Fruit fly (Drosophila melanogaster) whole organism, embryonic: ENCODE results near the gene zyd.

ENCODE experiments used
- Aef1 ChIP-seq: fragments of 200-800 bp; sonication (Bioruptor generic); IDR thresholded peaks from 3 replicates; pipeline ENCODE4 v1.3.6; 2022; ENCODE audit warnings: missing biosample characterization, missing genetic modification characterization
- B-H2 ChIP-seq: fragments of 200-800 bp; sonication (Bioruptor generic); optimal IDR thresholded peaks from 2 replicates; lab custom pipeline; 2018; ENCODE audit warnings: missing biosample characterization, mild to moderate bottlenecking, missing genetic modification characterization
- CG10366 ChIP-seq: fragments of 200-800 bp; sonication (Bioruptor generic); IDR thresholded peaks from 2 replicates; pipeline ENCODE4 v1.3.6; 2022; ENCODE audit warnings: missing biosample characterization, missing genetic modification characterization
- CG11085 ChIP-seq: fragments of 200-800 bp; sonication (Bioruptor generic); IDR thresholded peaks from 2 replicates; pipeline ENCODE4 v1.3.6; 2022; ENCODE audit warnings: missing biosample characterization, missing genetic modification characterization
- CG12155 ChIP-seq: fragments of 200-800 bp; sonication (Bioruptor generic); optimal IDR thresholded peaks from 3 replicates; lab custom pipeline; 2016; ENCODE audit warnings: missing biosample characterization, missing genetic modification characterization
- CG12769 ChIP-seq: fragments of 200-800 bp; sonication (Bioruptor generic); optimal IDR thresholded peaks from 2 replicates; lab custom pipeline; 2019; ENCODE audit warnings: missing biosample characterization, mild to moderate bottlenecking, missing genetic modification characterization, moderate library complexity
- CG16779 ChIP-seq: fragments of 200-800 bp; sonication (Bioruptor generic); IDR thresholded peaks from 2 replicates; pipeline ENCODE4 v1.3.6; 2022; ENCODE audit warnings: missing biosample characterization, missing genetic modification characterization
- CG17612 ChIP-seq: fragments of 200-800 bp; sonication (Bioruptor generic); IDR thresholded peaks from 2 replicates; pipeline ENCODE4 v1.3.6; 2022; ENCODE audit warnings: missing biosample characterization, missing genetic modification characterization
- CG1792 ChIP-seq: fragments of 200-800 bp; sonication (Bioruptor generic); optimal IDR thresholded peaks from 2 replicates; lab custom pipeline; 2016; ENCODE audit warnings: missing biosample characterization, missing genetic modification characterization
- CG18599 ChIP-seq: fragments of 200-800 bp; sonication (Bioruptor generic); optimal IDR thresholded peaks from 3 replicates; lab custom pipeline; 2017; ENCODE audit warnings: missing biosample characterization, missing genetic modification characterization, mild to moderate bottlenecking, moderate library complexity, missing genetic modification reagents
- CG31441 ChIP-seq: fragments of 200-800 bp; sonication (Bioruptor generic); IDR thresholded peaks from 2 replicates; pipeline ENCODE4 v1.3.6; 2022; ENCODE audit warnings: missing biosample characterization, missing genetic modification characterization
- CG3281 ChIP-seq: fragments of 200-800 bp; sonication (Bioruptor generic); optimal IDR thresholded peaks from 3 replicates; lab custom pipeline; 2017; ENCODE audit warnings: missing biosample characterization, mild to moderate bottlenecking, missing genetic modification characterization
- CG4328 ChIP-seq: fragments of 200-800 bp; sonication (Bioruptor generic); optimal IDR thresholded peaks from 3 replicates; lab custom pipeline; 2017; ENCODE audit warnings: missing biosample characterization, missing genetic modification reagents, missing genetic modification characterization
- CG6272 ChIP-seq: fragments of 200-800 bp; sonication (Bioruptor generic); IDR thresholded peaks from 2 replicates; pipeline ENCODE4 v1.3.6; 2022; ENCODE audit warnings: missing biosample characterization, missing genetic modification characterization
- CG6791 ChIP-seq: fragments of 200-800 bp; sonication (Bioruptor generic); IDR thresholded peaks from 3 replicates; pipeline ENCODE4 v1.3.6; 2022; ENCODE audit warnings: missing biosample characterization, missing genetic modification characterization; ENCODE audit not compliant: partially characterized antibody
- CG7372 ChIP-seq: fragments of 200-800 bp; sonication (Bioruptor generic); IDR thresholded peaks from 2 replicates; pipeline ENCODE4 v1.3.6; 2022; ENCODE audit warnings: missing biosample characterization, missing genetic modification characterization
- CG7839 ChIP-seq: fragments of 200-800 bp; sonication (Bioruptor generic); optimal IDR thresholded peaks from 3 replicates; lab custom pipeline; 2018; ENCODE audit warnings: missing biosample characterization, mild to moderate bottlenecking, missing genetic modification characterization, moderate library complexity
- CG9932 ChIP-seq: fragments of 200-800 bp; sonication (Bioruptor generic); IDR thresholded peaks from 2 replicates; pipeline ENCODE4 v1.3.6; 2022; ENCODE audit warnings: missing biosample characterization, missing genetic modification characterization
- CkIIα-i1 ChIP-seq: fragments of 200-800 bp; sonication (Bioruptor generic); IDR thresholded peaks from 2 replicates; pipeline ENCODE4 v1.3.6; 2022; ENCODE audit warnings: missing biosample characterization, missing genetic modification characterization
- CoRest ChIP-seq: fragments of 200-800 bp; sonication (Bioruptor generic); optimal IDR thresholded peaks from 3 replicates; lab custom pipeline; 2018; ENCODE audit warnings: missing biosample characterization, mild to moderate bottlenecking, missing genetic modification characterization, moderate library complexity
- D19A ChIP-seq: fragments of 200-800 bp; optimal IDR thresholded peaks from 3 replicates; lab custom pipeline; 2019; ENCODE audit warnings: missing biosample characterization, mild to moderate bottlenecking, missing genetic modification characterization, moderate library complexity
- Ets65A ChIP-seq: fragments of 200-800 bp; sonication (Bioruptor generic); peaks from one replicate; lab custom pipeline; 2016; ENCODE audit warnings: missing biosample characterization, missing genetic modification characterization
- GATAe ChIP-seq: fragments of 200-800 bp; sonication (Bioruptor generic); conservative IDR thresholded peaks from 2 replicates; pipeline ENCODE4 v1.3.6; 2022; ENCODE audit warnings: missing biosample characterization, missing genetic modification characterization
- Gsc ChIP-seq: fragments of 200-800 bp; sonication (Bioruptor generic); IDR thresholded peaks from 2 replicates; pipeline ENCODE4 v1.3.6; 2022; ENCODE audit warnings: missing biosample characterization, missing genetic modification characterization
- HHEX ChIP-seq: fragments of 200-800 bp; sonication (Bioruptor generic); optimal IDR thresholded peaks from 3 replicates; lab custom pipeline; 2017; ENCODE audit warnings: missing biosample characterization, mild to moderate bottlenecking, missing genetic modification characterization, missing genetic modification reagents
- HLH54F ChIP-seq: fragments of 200-800 bp; sonication (Bioruptor generic); optimal IDR thresholded peaks from 3 replicates; lab custom pipeline; 2016; ENCODE audit warnings: missing biosample characterization, missing genetic modification characterization
- MBD-R2 ChIP-seq: fragments of 200-800 bp; sonication (Bioruptor generic); IDR thresholded peaks from 2 replicates; pipeline ENCODE4 v1.3.6; 2022; ENCODE audit warnings: missing biosample characterization, missing genetic modification characterization
- Med ChIP-seq: fragments of 200-800 bp; sonication (Bioruptor generic); peaks from one replicate; lab custom pipeline; 2016; ENCODE audit warnings: missing biosample characterization, missing genetic modification characterization, mild to moderate bottlenecking, inconsistent platforms, moderate library complexity
- Nf-YB ChIP-seq: fragments of 200-800 bp; sonication (Bioruptor generic); optimal IDR thresholded peaks from 3 replicates; lab custom pipeline; 2019; ENCODE audit warnings: missing biosample characterization, mild to moderate bottlenecking, missing genetic modification characterization, moderate library complexity
- PHDP ChIP-seq: fragments of 200-800 bp; sonication (Bioruptor generic); optimal IDR thresholded peaks from 3 replicates; lab custom pipeline; 2018; ENCODE audit warnings: missing biosample characterization, mild to moderate bottlenecking, missing genetic modification characterization, moderate library complexity
- Ptx1 ChIP-seq: fragments of 200-800 bp; sonication (Bioruptor generic); IDR thresholded peaks from 2 replicates; pipeline ENCODE4 v1.3.6; 2022; ENCODE audit warnings: missing biosample characterization, missing genetic modification characterization
- Rfx ChIP-seq: fragments of 200-800 bp; sonication (Bioruptor generic); IDR thresholded peaks from 2 replicates; pipeline ENCODE4 v1.3.6; 2022; ENCODE audit warnings: missing biosample characterization, missing genetic modification characterization
- Side ChIP-seq: fragments of 200-800 bp; sonication (Bioruptor generic); optimal IDR thresholded peaks from 2 replicates; lab custom pipeline; 2016; ENCODE audit warnings: missing biosample characterization, missing genetic modification characterization
- al ChIP-seq: fragments of 200-800 bp; sonication (Bioruptor generic); IDR thresholded peaks from 2 replicates; pipeline ENCODE4 v1.3.6; 2022; ENCODE audit warnings: missing biosample characterization, missing genetic modification characterization
- bsh ChIP-seq, 2 experiments: fragments of 200-800 bp; sonication (Bioruptor generic); optimal IDR thresholded peaks; 2 replicates each; lab custom pipeline; 2017 to 2018; ENCODE audit warnings: mild to moderate bottlenecking in 2 of 2, missing biosample characterization in 2 of 2, missing genetic modification characterization in 2 of 2, moderate library complexity in 1 of 2
- cwo ChIP-seq: fragments of 200-800 bp; sonication (Bioruptor generic); optimal IDR thresholded peaks from 3 replicates; lab custom pipeline; 2017; ENCODE audit warnings: missing biosample characterization, missing genetic modification characterization, mild to moderate bottlenecking, moderate library complexity, missing genetic modification reagents
- dysf ChIP-seq: fragments of 200-800 bp; sonication (Bioruptor generic); IDR thresholded peaks from 3 replicates; pipeline ENCODE4 v1.3.6; 2022; ENCODE audit warnings: missing biosample characterization, missing genetic modification characterization
- exex ChIP-seq: fragments of 200-800 bp; sonication (Bioruptor generic); optimal IDR thresholded peaks from 4 replicates; lab custom pipeline; 2018; ENCODE audit warnings: missing biosample characterization, mild to moderate bottlenecking, missing genetic modification characterization, moderate library complexity
- fu2 ChIP-seq: fragments of 200-800 bp; sonication (Bioruptor generic); optimal IDR thresholded peaks from 2 replicates; lab custom pipeline; 2016; ENCODE audit warnings: missing biosample characterization, missing genetic modification characterization
- gem ChIP-seq: fragments of 200-800 bp; sonication (Bioruptor generic); optimal IDR thresholded peaks from 2 replicates; lab custom pipeline; 2019; ENCODE audit warnings: missing biosample characterization, mild to moderate bottlenecking, missing genetic modification characterization, moderate library complexity
- gfzf ChIP-seq: fragments of 200-800 bp; sonication (Bioruptor generic); optimal IDR thresholded peaks from 2 replicates; lab custom pipeline; 2016; ENCODE audit warnings: missing biosample characterization, mild to moderate bottlenecking, missing genetic modification characterization, moderate library complexity
- inv ChIP-seq: fragments of 200-800 bp; sonication (Bioruptor generic); IDR thresholded peaks from 2 replicates; pipeline ENCODE4 v1.3.6; 2022; ENCODE audit warnings: missing biosample characterization, missing genetic modification characterization; ENCODE audit not compliant: partially characterized antibody
- lab ChIP-seq: fragments of 200-800 bp; sonication (Bioruptor generic); optimal IDR thresholded peaks from 3 replicates; lab custom pipeline; 2017; ENCODE audit warnings: missing biosample characterization, missing genetic modification characterization, mild to moderate bottlenecking, moderate library complexity, missing genetic modification reagents
- nom ChIP-seq: fragments of 200-800 bp; sonication (Bioruptor generic); optimal IDR thresholded peaks from 2 replicates; lab custom pipeline; 2017; ENCODE audit warnings: missing biosample characterization, missing genetic modification characterization, mild to moderate bottlenecking, moderate library complexity, missing genetic modification reagents
- onecut ChIP-seq: fragments of 200-800 bp; sonication (Bioruptor generic); IDR thresholded peaks from 2 replicates; pipeline ENCODE4 v1.3.6; 2022; ENCODE audit warnings: missing biosample characterization, missing genetic modification characterization
- phol ChIP-seq: fragments of 200-800 bp; sonication (Bioruptor generic); optimal IDR thresholded peaks from 3 replicates; lab custom pipeline; 2018; ENCODE audit warnings: missing biosample characterization, mild to moderate bottlenecking, missing genetic modification characterization, moderate library complexity
- pum ChIP-seq: fragments of 200-800 bp; sonication (Bioruptor generic); optimal IDR thresholded peaks from 2 replicates; lab custom pipeline; 2016; ENCODE audit warnings: missing biosample characterization, missing genetic modification characterization
- sisA ChIP-seq: fragments of 200-800 bp; sonication (Bioruptor generic); IDR thresholded peaks from 2 replicates; pipeline ENCODE4 v1.3.6; 2022; ENCODE audit warnings: missing biosample characterization, missing genetic modification characterization
- wor ChIP-seq: fragments of 200-800 bp; sonication (Bioruptor generic); IDR thresholded peaks from 2 replicates; pipeline ENCODE4 v1.3.6; 2022; ENCODE audit warnings: missing biosample characterization, missing genetic modification characterization
- zen ChIP-seq: fragments of 200-800 bp; sonication (Bioruptor generic); optimal IDR thresholded peaks from 3 replicates; lab custom pipeline; 2018; ENCODE audit warnings: missing biosample characterization, mild to moderate bottlenecking, missing genetic modification characterization, moderate library complexity

zyd gene

DNA sequence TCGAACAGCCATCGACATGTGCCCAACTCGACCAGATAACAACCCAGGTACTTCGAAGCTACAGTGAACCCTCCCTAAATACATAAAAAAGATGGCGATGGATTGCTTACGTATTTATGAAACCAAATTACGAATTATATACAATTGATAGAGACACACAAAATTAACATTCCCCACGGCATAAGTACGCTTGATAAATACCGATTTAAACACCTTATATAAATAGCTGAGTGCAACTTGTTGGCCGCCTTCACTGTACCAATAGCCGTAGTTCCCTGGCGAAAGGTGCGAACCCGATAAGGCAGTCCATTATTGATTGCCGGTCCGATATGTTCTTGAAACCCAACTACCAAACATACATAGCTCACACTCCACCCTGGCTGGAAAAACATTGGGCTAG, 12.0 kb upstream of the zyd start (continued):
- TF ChIP-seq sisA (GFP tag; lab: Robert Waterston, UW) (peak; percentile 32; the same call in 1 of the 2 replicates), fu2 (GFP tag; lab: Kevin White, UChicago) (peak; percentile 25), HHEX (no peak), Ets65A (GFP tag; lab: Kevin White, UChicago) (peak; percentile 63), CG1792 (GFP tag; lab: Kevin White, UChicago) (no peak), Aef1 (GFP tag; lab: Robert Waterston, UW) (peak; percentile 49; the same call in 1 of the 3 replicates), nom (GFP tag; lab: Kevin White, UChicago) (no peak), Rfx (GFP tag; lab: Robert Waterston, UW) (peak; percentile 54; the same call in 1 of the 2 replicates), CG7839 (tag; lab: Kevin White, UChicago) (peak; percentile 39), pum (GFP tag; lab: Kevin White, UChicago) (peak; percentile 1), dysf (0 out of 3 replicates have a peak, but pooled peaks have one; percentile 40), phol (peak; percentile 28), lab (GFP tag; lab: Kevin White, UChicago) (peak; percentile 71), CG17612 (GFP tag; lab: Robert Waterston, UW) (no peak), MBD-R2 (GFP tag; lab: Robert Waterston, UW) (peak; percentile 21; the same call in 1 of the 2 replicates), gfzf (GFP tag; lab: Kevin White, UChicago) (no peak), D19A (tag; lab: Kevin White, UChicago) (no peak), CG3281 (GFP tag; lab: Kevin White, UChicago) (peak; percentile 49), B-H2 (peak; percentile 16), CG18599 (GFP tag; lab: Kevin White, UChicago) (peak; percentile 68), cwo (GFP tag; lab: Kevin White, UChicago) (peak; percentile 45), CG12155 (no peak), CkIIα-i1 (GFP tag; lab: Robert Waterston, UW) (no peak), CG4328 (GFP tag; lab: Kevin White, UChicago) (no peak), bsh (GFP tag; optimal IDR thresholded peaks at IDR 0.05; lab: Kevin White, UChicago) (peak in 1 of 2 experiments; percentile 32), CG12769 (tag; lab: Kevin White, UChicago) (peak; percentile 63), GATAe (GFP tag; lab: Robert Waterston, UW) (peak; percentile 76), CG9932 (GFP tag; lab: Robert Waterston, UW) (peak; percentile 49), CG10366 (GFP tag; lab: Robert Waterston, UW) (0 out of 2 replicates have a peak, but pooled peaks have one; percentile 22), CG6272 (peak; percentile 24; the same call in 1 of the 2 replicates), HLH54F (GFP tag; lab: Kevin White, UChicago) (peak; percentile 10), CG16779 (GFP tag; lab: Robert Waterston, UW) (no peak), CG31441 (GFP tag; lab: Robert Waterston, UW) (no peak), Side (GFP tag; lab: Kevin White, UChicago) (no peak), onecut (GFP tag; lab: Robert Waterston, UW) (no peak; the same call in 1 of the 2 replicates), CoRest (tag; lab: Kevin White, UChicago) (peak; percentile 40), Ptx1 (peak; percentile 59), CG7372 (no peak), al (GFP tag; lab: Robert Waterston, UW) (peak; percentile 23; the same call in 1 of the 2 replicates), CG11085 (no peak), Nf-YB (GFP tag; lab: Kevin White, UChicago) (peak; percentile 4), inv (no peak), Med (peak; percentile 84), Gsc (GFP tag; lab: Robert Waterston, UW) (no peak), zen (tag; lab: Kevin White, UChicago) (no peak), gem (tag; lab: Kevin White, UChicago) (peak; percentile 49), exex (tag; lab: Kevin White, UChicago) (peak; percentile 68), wor (GFP tag; lab: Robert Waterston, UW) (peak; percentile 26; the same call in 1 of the 2 replicates), PHDP (peak; percentile 5), CG6791 (no peak)
